Fruit fly (Drosophila melanogaster): Measurements from ENCODE around the gene Wnt5.

dm6 chrX:18489509-18489908 lies 15.7 kb downstream of the Wnt5 start, which contains the start of gene CG15046:
- TF ChIP-seq CG17806 (tag; optimal IDR thresholded peaks at IDR 0.05), result no peak
- peak; percentile 35; the same call in 1 of the 2 replicates for TF ChIP-seq Ets98B (GFP tag; IDR thresholded peaks at IDR 0.05)
- no peak for TF ChIP-seq fd96Ca (GFP tag; IDR thresholded peaks at IDR 0.05)
- peak; percentile 50; the same call in 1 of the 2 replicates for TF ChIP-seq CG12605 (GFP tag; IDR thresholded peaks at IDR 0.05)
- TF ChIP-seq Snoo (tag; optimal IDR thresholded peaks at IDR 0.05), result no peak
- TF ChIP-seq Pif1B (GFP tag; optimal IDR thresholded peaks at IDR 0.05), result no peak
- no peak for TF ChIP-seq CG9948 (tag; optimal IDR thresholded peaks at IDR 0.05)
- no peak for TF ChIP-seq gl (tag; optimal IDR thresholded peaks at IDR 0.05)
